Fruit fly (Drosophila melanogaster): Measurements from ENCODE around the gene CG6769.

Gene CG6769

DNA sequence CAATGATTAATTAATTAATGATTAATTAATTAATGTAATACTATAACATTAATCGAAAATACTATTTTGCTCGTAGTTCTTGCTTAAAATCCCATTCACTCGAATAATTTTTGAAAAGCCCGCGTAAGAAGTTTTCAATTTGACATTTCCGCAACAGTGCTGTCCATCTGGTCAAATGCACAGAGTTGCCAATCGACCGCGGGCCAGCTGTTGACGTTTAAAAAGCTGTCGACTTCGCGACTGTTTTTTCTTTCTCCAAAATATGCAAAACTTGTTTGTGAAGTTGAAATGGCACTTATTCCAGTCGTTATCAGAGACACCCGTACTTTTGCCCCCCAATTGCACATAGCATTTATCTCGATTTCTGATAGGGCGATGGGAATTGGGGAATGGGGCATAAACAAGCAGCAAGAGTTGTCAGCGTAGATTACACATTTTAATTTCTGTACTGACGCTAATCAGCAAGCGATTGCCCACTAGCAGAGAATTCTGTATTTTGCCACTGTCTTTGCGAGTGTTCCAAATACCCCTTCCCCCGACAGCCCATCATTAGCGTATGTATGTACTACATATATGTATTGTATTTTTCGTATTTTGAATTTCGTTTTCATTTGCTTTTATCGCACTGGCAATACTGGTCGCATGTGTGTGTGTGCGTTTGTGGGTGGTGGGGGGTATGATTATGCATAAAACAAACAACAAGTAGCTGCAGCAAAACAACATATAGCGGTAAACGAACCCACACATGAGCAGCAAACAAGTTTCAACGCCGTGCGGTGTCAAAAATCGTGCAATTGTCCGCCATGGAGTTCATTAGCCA, 4.1 kb upstream of the CG6769 start, which contains the start of gene Srx (continued):
- TF ChIP-seq CG17912 (GFP tag; optimal IDR thresholded peaks at IDR 0.05) (no peak), CG9727 (GFP tag; optimal IDR thresholded peaks at IDR 0.05) (no peak), CG9817 (tag; optimal IDR thresholded peaks at IDR 0.05) (peak; percentile 54), Med (GFP tag) (peak; percentile 50), Deaf1 (tag; optimal IDR thresholded peaks at IDR 0.05) (no peak), Sin3A (optimal IDR thresholded peaks at IDR 0.05) (peak; percentile 11), crol (GFP tag; IDR thresholded peaks at IDR 0.05) (0 out of 2 replicates have a peak, but pooled peaks have one; percentile 10), H2.0 (GFP tag; IDR thresholded peaks at IDR 0.05) (no peak), Hr51 (GFP tag; optimal IDR thresholded peaks at IDR 0.05) (peak in 1 of 2 experiments; percentile 25), pfk (GFP tag; optimal IDR thresholded peaks at IDR 0.05) (no peak), Fer1 (GFP tag; optimal IDR thresholded peaks at IDR 0.05) (peak; percentile 23), CG17568 (GFP tag; optimal IDR thresholded peaks at IDR 0.05) (no peak), CG18476 (GFP tag; optimal IDR thresholded peaks at IDR 0.05) (no peak), lola (GFP tag; optimal IDR thresholded peaks at IDR 0.05) (no peak), CG14710 (tag; optimal IDR thresholded peaks at IDR 0.05) (peak; percentile 35), grau (tag; optimal IDR thresholded peaks at IDR 0.05) (peak; percentile 5), BtbVII (GFP tag; optimal IDR thresholded peaks at IDR 0.05) (no peak), Hand (GFP tag; optimal IDR thresholded peaks at IDR 0.05) (no peak), maf-S (GFP tag; optimal IDR thresholded peaks at IDR 0.05) (no peak), zfh1 (GFP tag; IDR thresholded peaks at IDR 0.05) (0 out of 3 replicates have a peak, but pooled peaks have one; percentile 20), gcm2 (GFP tag; optimal IDR thresholded peaks at IDR 0.05) (no peak), Usf (GFP tag; optimal IDR thresholded peaks at IDR 0.05) (no peak), CG14860 (GFP tag; IDR thresholded peaks at IDR 0.05; ENCODE audit: partially characterized antibody) (no peak), repo (GFP tag; optimal IDR thresholded peaks at IDR 0.05) (no peak), ranshi (GFP tag; IDR thresholded peaks at IDR 0.05) (no peak), tup (GFP tag; optimal IDR thresholded peaks at IDR 0.05) (no peak), Oli (tag; optimal IDR thresholded peaks at IDR 0.05) (no peak), mam (GFP tag; optimal IDR thresholded peaks at IDR 0.05) (peak; percentile 38), CG1647 (GFP tag; optimal IDR thresholded peaks at IDR 0.05) (no peak), CG1024 (GFP tag; IDR thresholded peaks at IDR 0.05) (no peak), sd (tag; optimal IDR thresholded peaks at IDR 0.05) (no peak), CG3407 (GFP tag; optimal IDR thresholded peaks at IDR 0.05) (no peak), slbo (GFP tag; IDR thresholded peaks at IDR 0.05) (0 out of 2 replicates have a peak, but pooled peaks have one; percentile 17), Fer3 (tag; optimal IDR thresholded peaks at IDR 0.05) (no peak), CG11504 (tag; optimal IDR thresholded peaks at IDR 0.05) (no peak), CG16815 (GFP tag; optimal IDR thresholded peaks at IDR 0.05) (no peak), CG8388 (GFP tag; optimal IDR thresholded peaks at IDR 0.05) (no peak), CG2678 (tag; optimal IDR thresholded peaks at IDR 0.05) (peak; percentile 50), MBD-R2 (GFP tag; IDR thresholded peaks at IDR 0.05) (peak; percentile 33; the same call in 1 of the 2 replicates), sisA (GFP tag; IDR thresholded peaks at IDR 0.05) (no peak), GATAe (GFP tag; conservative IDR thresholded peaks at IDR 0.05) (no peak), CG7556 (GFP tag; optimal IDR thresholded peaks at IDR 0.05) (peak; percentile 5), NK7.1 (GFP tag; optimal IDR thresholded peaks at IDR 0.05) (no peak), Nf-YB (GFP tag; optimal IDR thresholded peaks at IDR 0.05) (no peak), seq (GFP tag; IDR thresholded peaks at IDR 0.05) (no peak), Hr3 (GFP tag; optimal IDR thresholded peaks at IDR 0.05) (no peak), CG3065 (GFP tag; optimal IDR thresholded peaks at IDR 0.05) (no peak), otp (GFP tag; IDR thresholded peaks at IDR 0.05) (no peak), ham (GFP tag; IDR thresholded peaks at IDR 0.05) (no peak)

All from whole organism, embryonic.